Fruit fly (Drosophila melanogaster) whole organism, embryonic: ENCODE data around the gene CG10809.

Source experiments
- B-H1 ChIP-seq: fragments of 200-800 bp; sonication (Bioruptor generic); IDR thresholded peaks from 3 replicates; pipeline ENCODE4 v1.3.6; 2022; ENCODE audit warnings: missing biosample characterization, missing genetic modification characterization
- BtbVII ChIP-seq: fragments of 200-800 bp; sonication (Bioruptor generic); optimal IDR thresholded peaks from 3 replicates; lab custom pipeline; 2017; ENCODE audit warnings: missing biosample characterization, mild to moderate bottlenecking, missing genetic modification characterization
- CG10267 ChIP-seq: fragments of 200-800 bp; sonication (Bioruptor generic); optimal IDR thresholded peaks from 2 replicates; lab custom pipeline; 2018; ENCODE audit warnings: missing biosample characterization, mild to moderate bottlenecking, missing genetic modification characterization, moderate library complexity
- CG11456 ChIP-seq: fragments of 200-800 bp; sonication (Bioruptor generic); IDR thresholded peaks from 3 replicates; pipeline ENCODE4 v1.3.6; 2022; ENCODE audit warnings: missing biosample characterization, missing genetic modification characterization
- CG11504 ChIP-seq: fragments of 200-800 bp; sonication (Bioruptor generic); optimal IDR thresholded peaks from 3 replicates; lab custom pipeline; 2019; ENCODE audit warnings: missing biosample characterization, mild to moderate bottlenecking, missing genetic modification characterization, moderate library complexity
- CG11560 ChIP-seq: fragments of 200-800 bp; sonication (Bioruptor generic); IDR thresholded peaks from 3 replicates; pipeline ENCODE4 v1.3.6; 2022; ENCODE audit warnings: missing biosample characterization, missing genetic modification characterization
- CG11695 ChIP-seq: fragments of 200-800 bp; sonication (Bioruptor generic); IDR thresholded peaks from 3 replicates; pipeline ENCODE4 v1.3.6; 2022; ENCODE audit warnings: missing biosample characterization, missing genetic modification characterization
- CG12769 ChIP-seq: fragments of 200-800 bp; sonication (Bioruptor generic); optimal IDR thresholded peaks from 2 replicates; lab custom pipeline; 2019; ENCODE audit warnings: missing biosample characterization, mild to moderate bottlenecking, missing genetic modification characterization, moderate library complexity
- CG13894 ChIP-seq: fragments of 200-800 bp; sonication (Bioruptor generic); optimal IDR thresholded peaks from 3 replicates; lab custom pipeline; 2018; ENCODE audit warnings: missing biosample characterization, mild to moderate bottlenecking, missing genetic modification characterization, moderate library complexity
- CG15269 ChIP-seq: fragments of 200-800 bp; sonication (Bioruptor generic); optimal IDR thresholded peaks from 2 replicates; lab custom pipeline; 2018; ENCODE audit warnings: missing biosample characterization, mild to moderate bottlenecking, missing genetic modification characterization, moderate library complexity
- CG16813 ChIP-seq: fragments of 200-800 bp; sonication (Bioruptor generic); IDR thresholded peaks from 3 replicates; pipeline ENCODE4 v1.3.6; 2022; ENCODE audit warnings: missing biosample characterization, missing genetic modification characterization; ENCODE audit not compliant: partially characterized antibody
- CG17186 ChIP-seq: fragments of 200-800 bp; sonication (Bioruptor generic); optimal IDR thresholded peaks from 3 replicates; lab custom pipeline; 2017; ENCODE audit warnings: missing biosample characterization, missing genetic modification reagents, missing genetic modification characterization
- CG17361 ChIP-seq: fragments of 200-800 bp; sonication (Bioruptor generic); IDR thresholded peaks from 3 replicates; pipeline ENCODE4 v1.3.6; 2022; ENCODE audit warnings: missing biosample characterization, missing genetic modification characterization
- CG2202 ChIP-seq: fragments of 200-800 bp; sonication (Bioruptor generic); optimal IDR thresholded peaks from 2 replicates; lab custom pipeline; 2018; ENCODE audit warnings: missing biosample characterization, mild to moderate bottlenecking, missing genetic modification characterization
- CG2678 ChIP-seq: fragments of 200-800 bp; sonication (Bioruptor generic); optimal IDR thresholded peaks from 3 replicates; lab custom pipeline; 2019; ENCODE audit warnings: missing biosample characterization, mild to moderate bottlenecking, missing genetic modification characterization, moderate library complexity
- CG3407 ChIP-seq: fragments of 200-800 bp; sonication (Bioruptor generic); optimal IDR thresholded peaks from 2 replicates; lab custom pipeline; 2018; ENCODE audit warnings: missing biosample characterization, mild to moderate bottlenecking, missing genetic modification characterization
- CG34224 ChIP-seq: fragments of 200-800 bp; sonication (Bioruptor generic); IDR thresholded peaks from 3 replicates; pipeline ENCODE4 v1.3.6; 2022; ENCODE audit warnings: missing biosample characterization, missing genetic modification characterization; ENCODE audit not compliant: partially characterized antibody
- CG4328 ChIP-seq: fragments of 200-800 bp; sonication (Bioruptor generic); optimal IDR thresholded peaks from 3 replicates; lab custom pipeline; 2017; ENCODE audit warnings: missing biosample characterization, missing genetic modification reagents, missing genetic modification characterization
- CG4820 ChIP-seq: fragments of 200-800 bp; sonication (Bioruptor generic); optimal IDR thresholded peaks from 3 replicates; lab custom pipeline; 2016; ENCODE audit warnings: missing biosample characterization, missing genetic modification characterization
- CG5180 ChIP-seq: fragments of 200-800 bp; sonication (Bioruptor generic); optimal IDR thresholded peaks from 3 replicates; lab custom pipeline; 2017; ENCODE audit warnings: missing biosample characterization, missing genetic modification characterization, mild to moderate bottlenecking, moderate library complexity, missing genetic modification reagents
- CG5245 ChIP-seq: fragments of 200-800 bp; sonication (Bioruptor generic); optimal IDR thresholded peaks from 3 replicates; lab custom pipeline; 2016; ENCODE audit warnings: missing biosample characterization, missing genetic modification characterization
- CG6654 ChIP-seq: fragments of 200-800 bp; sonication (Bioruptor generic); optimal IDR thresholded peaks from 2 replicates; lab custom pipeline; 2017; ENCODE audit warnings: missing biosample characterization, mild to moderate bottlenecking, missing genetic modification characterization
- CHES-1-like ChIP-seq: fragments of 200-800 bp; sonication (Bioruptor generic); optimal IDR thresholded peaks from 2 replicates; lab custom pipeline; 2016; ENCODE audit warnings: missing biosample characterization, missing genetic modification characterization
- CTCF ChIP-seq: fragments of 200-800 bp; sonication (Bioruptor generic); optimal IDR thresholded peaks from 2 replicates; lab custom pipeline; 2017; ENCODE audit warnings: missing biosample characterization, mild to moderate bottlenecking, missing genetic modification characterization, moderate library complexity
- Deaf1 ChIP-seq: fragments of 200-800 bp; optimal IDR thresholded peaks from 3 replicates; lab custom pipeline; 2019; ENCODE audit warnings: missing biosample characterization, mild to moderate bottlenecking, missing genetic modification characterization, moderate library complexity
- Dll ChIP-seq: fragments of 200-800 bp; sonication (Bioruptor generic); IDR thresholded peaks from 4 replicates; pipeline ENCODE4 v1.3.6; 2022; ENCODE audit warnings: missing biosample characterization, missing genetic modification characterization; ENCODE audit not compliant: partially characterized antibody
- Doc2 ChIP-seq: fragments of 200-800 bp; sonication (Bioruptor generic); IDR thresholded peaks from 2 replicates; pipeline ENCODE4 v1.3.6; 2022; ENCODE audit warnings: missing biosample characterization, missing genetic modification characterization
- ERR ChIP-seq: fragments of 200-800 bp; sonication (Bioruptor generic); optimal IDR thresholded peaks from 2 replicates; lab custom pipeline; 2016; ENCODE audit warnings: missing biosample characterization, missing genetic modification characterization
- Ets65A ChIP-seq: fragments of 200-800 bp; sonication (Bioruptor generic); peaks from one replicate; lab custom pipeline; 2016; ENCODE audit warnings: missing biosample characterization, missing genetic modification characterization
- Kr ChIP-seq: fragments of 200-800 bp; sonication (Bioruptor generic); optimal IDR thresholded peaks from 2 replicates; lab custom pipeline; 2017; ENCODE audit warnings: missing biosample characterization, mild to moderate bottlenecking, missing genetic modification characterization
- Med ChIP-seq: fragments of 200-800 bp; sonication (Bioruptor generic); peaks from one replicate; lab custom pipeline; 2016; ENCODE audit warnings: missing biosample characterization, missing genetic modification characterization, mild to moderate bottlenecking, inconsistent platforms, moderate library complexity
- Mrtf ChIP-seq: fragments of 200-800 bp; sonication (Bioruptor generic); IDR thresholded peaks from 3 replicates; pipeline ENCODE4 v1.3.6; 2022; ENCODE audit warnings: missing biosample characterization, missing genetic modification characterization
- Oli ChIP-seq: fragments of 200-800 bp; sonication (Bioruptor generic); optimal IDR thresholded peaks from 2 replicates; lab custom pipeline; 2018; ENCODE audit warnings: missing biosample characterization, mild to moderate bottlenecking, missing genetic modification characterization, moderate library complexity
- abd-A ChIP-seq: fragments of 200-800 bp; sonication (Bioruptor generic); optimal IDR thresholded peaks from 3 replicates; lab custom pipeline; 2019; ENCODE audit warnings: missing biosample characterization, mild to moderate bottlenecking, missing genetic modification characterization, moderate library complexity
- ac ChIP-seq: fragments of 200-800 bp; sonication (Bioruptor generic); optimal IDR thresholded peaks from 3 replicates; lab custom pipeline; 2017; ENCODE audit warnings: missing biosample characterization, mild to moderate bottlenecking, missing genetic modification characterization
- bcd ChIP-seq: fragments of 200-800 bp; sonication (Bioruptor generic); optimal IDR thresholded peaks from 2 replicates; lab custom pipeline; 2017; ENCODE audit warnings: missing biosample characterization, mild to moderate bottlenecking, missing genetic modification characterization
- croc ChIP-seq: fragments of 200-800 bp; sonication (Bioruptor generic); conservative IDR thresholded peaks from 3 replicates; pipeline ENCODE4 v1.3.6; 2022; ENCODE audit warnings: missing biosample characterization, missing genetic modification characterization
- fd102C ChIP-seq: fragments of 200-800 bp; sonication (Bioruptor generic); optimal IDR thresholded peaks from 2 replicates; lab custom pipeline; 2018; ENCODE audit warnings: missing biosample characterization, mild to moderate bottlenecking, missing genetic modification characterization, moderate library complexity
- onecut ChIP-seq: fragments of 200-800 bp; sonication (Bioruptor generic); IDR thresholded peaks from 2 replicates; pipeline ENCODE4 v1.3.6; 2022; ENCODE audit warnings: missing biosample characterization, missing genetic modification characterization
- pfk ChIP-seq: fragments of 200-800 bp; sonication (Bioruptor generic); optimal IDR thresholded peaks from 2 replicates; lab custom pipeline; 2018; ENCODE audit warnings: missing biosample characterization, mild to moderate bottlenecking, missing genetic modification characterization, moderate library complexity
- prd ChIP-seq, 3 experiments: fragments of >200 bp in 2 of 3; fragments of 200-800 bp in 1 of 3; sonication (Bioruptor generic) in 1 of 3; optimal IDR thresholded peaks in 2 of 3; IDR thresholded peaks in 1 of 3; 2 replicates in 2 of 3; 3 replicates in 1 of 3; pipeline versions ENCODE4 v1.3.6 to Lab custom; 2017 to 2022; ENCODE audit warnings: missing biosample characterization in 1 of 3, missing genetic modification characterization in 1 of 3
- pum ChIP-seq: fragments of 200-800 bp; sonication (Bioruptor generic); optimal IDR thresholded peaks from 2 replicates; lab custom pipeline; 2016; ENCODE audit warnings: missing biosample characterization, missing genetic modification characterization
- ro ChIP-seq: fragments of 200-800 bp; sonication (Bioruptor generic); IDR thresholded peaks from 2 replicates; pipeline ENCODE4 v1.3.6; 2022; ENCODE audit warnings: missing biosample characterization, missing genetic modification characterization
- scrt ChIP-seq: fragments of 200-800 bp; sonication (Bioruptor generic); optimal IDR thresholded peaks from 2 replicates; lab custom pipeline; 2018; ENCODE audit warnings: missing biosample characterization, mild to moderate bottlenecking, missing genetic modification characterization, moderate library complexity
- slou ChIP-seq: fragments of 200-800 bp; sonication (Bioruptor generic); optimal IDR thresholded peaks from 3 replicates; lab custom pipeline; 2016; ENCODE audit warnings: missing biosample characterization, missing genetic modification characterization
- vnd ChIP-seq: fragments of 200-800 bp; sonication (Bioruptor generic); IDR thresholded peaks from 3 replicates; pipeline ENCODE4 v1.3.6; 2022; ENCODE audit warnings: missing biosample characterization, missing genetic modification characterization; ENCODE audit not compliant: partially characterized antibody
- zfh1 ChIP-seq: fragments of 200-800 bp; sonication (Bioruptor generic); IDR thresholded peaks from 3 replicates; pipeline ENCODE4 v1.3.6; 2022; ENCODE audit warnings: missing biosample characterization, missing genetic modification characterization

CG10809 gene

DNA sequence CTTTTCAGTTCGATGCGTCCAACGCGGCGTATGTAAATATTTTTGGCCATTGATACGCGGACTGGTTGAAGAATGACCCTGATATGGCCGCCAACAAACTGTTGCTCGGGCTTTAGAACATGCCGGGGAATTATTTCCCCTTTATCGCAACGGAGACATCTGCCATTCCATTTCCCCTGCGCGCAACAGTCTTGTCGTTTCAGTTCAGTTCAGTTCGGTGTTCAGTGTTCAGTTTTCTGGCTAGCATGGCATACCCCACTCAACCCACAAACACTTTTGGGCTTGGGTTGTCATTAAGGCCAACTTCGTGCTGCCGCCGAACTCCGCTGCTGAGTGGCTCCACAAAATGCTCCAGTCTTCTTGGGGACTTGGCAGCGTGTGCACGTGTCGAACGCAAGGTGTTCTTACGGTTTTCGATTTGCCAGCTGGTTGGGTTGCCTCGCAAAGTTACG is 48.1 kb upstream of the CG10809 start, which contains the start of gene bma:
bma (plus strand) TSS at position 402 of the 452 bp plus-strand sequence.
- TF ChIP-seq CG5180 (GFP tag; lab: Kevin White, UChicago) (peak; percentile 88), abd-A (peak; percentile 11), scrt (GFP tag; lab: Kevin White, UChicago) (peak; percentile 97), Deaf1 (tag; lab: Kevin White, UChicago) (peak; percentile 75), CG11504 (no peak), Mrtf (GFP tag; lab: Robert Waterston, UW) (no peak)
- TF ChIP-seq, all 482 proteins: peak for 4

DNA sequence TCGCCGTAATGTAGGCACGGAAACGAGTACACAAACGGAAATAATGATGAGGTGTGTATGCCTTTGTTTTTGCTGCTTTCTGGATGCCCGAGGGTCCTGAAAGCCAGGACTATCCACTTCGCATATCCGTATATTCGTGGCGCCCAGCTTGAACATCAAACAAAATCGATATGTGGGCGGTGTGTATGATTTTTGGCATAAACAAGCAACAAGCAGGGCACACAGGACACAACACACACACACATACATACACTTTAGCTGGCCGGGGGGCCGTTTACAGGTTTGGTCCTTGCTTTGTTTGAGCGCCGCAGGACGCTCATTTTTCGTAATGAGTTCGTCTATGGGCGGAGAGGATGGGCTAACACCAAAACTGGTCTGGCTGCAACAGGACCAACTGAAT is 45.3 kb upstream of the CG10809 start:
- no peak for TF ChIP-seq CG12769 (tag; lab: Kevin White, UChicago)
- no peak for TF ChIP-seq ro (GFP tag; lab: Robert Waterston, UW)
- TF ChIP-seq Ets65A (GFP tag; lab: Kevin White, UChicago), result peak; percentile 8
- peak; percentile 72 for TF ChIP-seq scrt (GFP tag; lab: Kevin White, UChicago)
- no peak for TF ChIP-seq CG11695 (GFP tag; lab: Robert Waterston, UW)
- no peak for TF ChIP-seq CG3407
- peak; percentile 35 for TF ChIP-seq abd-A
- TF ChIP-seq slou (GFP tag; lab: Kevin White, UChicago), result no peak
- TF ChIP-seq CG13894 (tag; lab: Kevin White, UChicago), result peak; percentile 21
- TF ChIP-seq CG17186, result no peak
- TF ChIP-seq Dll (GFP tag; lab: Robert Waterston, UW), result no peak
- no peak for TF ChIP-seq Med
- TF ChIP-seq CG2678 (tag; lab: Kevin White, UChicago), result no peak
- TF ChIP-seq CG34224 (GFP tag; lab: Robert Waterston, UW), result no peak
- TF ChIP-seq CG4328 (GFP tag; lab: Kevin White, UChicago), result no peak
- no peak for TF ChIP-seq fd102C (GFP tag; lab: Kevin White, UChicago)
- peak; percentile 76 for TF ChIP-seq onecut (GFP tag; lab: Robert Waterston, UW)

DNA sequence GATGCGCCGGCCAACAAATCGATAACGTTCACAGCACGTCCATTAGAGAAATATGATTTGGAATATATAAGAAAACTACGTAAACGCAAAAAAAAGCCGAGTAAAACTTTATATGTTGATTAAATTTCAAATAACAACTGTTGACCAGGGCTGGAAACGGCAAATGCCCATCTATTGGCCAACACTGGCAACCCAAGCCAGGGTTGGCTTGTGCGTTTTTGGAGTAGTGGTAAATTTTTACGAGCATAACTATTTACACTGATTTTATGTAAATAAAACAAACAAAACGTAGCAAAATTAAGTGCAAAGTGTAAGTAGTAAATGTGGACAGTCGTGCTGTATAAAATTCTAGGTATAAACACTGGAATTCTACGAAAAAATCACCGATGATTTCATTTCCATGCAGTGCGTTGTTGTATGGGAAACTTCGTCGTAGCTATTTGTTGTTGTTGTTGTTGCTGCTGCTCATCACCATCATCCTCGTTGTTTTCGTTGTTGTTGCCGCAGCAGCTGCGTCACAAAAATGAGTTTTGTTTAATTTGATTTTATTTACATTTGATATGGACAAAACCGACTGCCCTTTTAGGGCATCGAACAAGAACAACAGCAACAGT is 39.5 kb upstream of the CG10809 start, which contains the start of gene nudE:
nudE (plus strand) TSS at position 196 of the 614 bp plus-strand sequence.
- no peak for TF ChIP-seq B-H1 (GFP tag; lab: Robert Waterston, UW)
- no peak for TF ChIP-seq CG2202 (tag; lab: Kevin White, UChicago)
- TF ChIP-seq CG5245 (GFP tag; lab: Kevin White, UChicago), result no peak
- TF ChIP-seq slou (GFP tag; lab: Kevin White, UChicago), result no peak
- TF ChIP-seq CG15269, result no peak
- TF ChIP-seq CG16813 (GFP tag; lab: Robert Waterston, UW), result no peak
- TF ChIP-seq ac (GFP tag; lab: Kevin White, UChicago), result no peak
- no peak for TF ChIP-seq Oli (tag; lab: Kevin White, UChicago)
- TF ChIP-seq CHES-1-like, result peak; percentile 32
- peak; percentile 91 for TF ChIP-seq CG10267
- TF ChIP-seq ERR (GFP tag; lab: Kevin White, UChicago), result peak; percentile 8
- TF ChIP-seq CTCF, result peak; percentile 49
- peak; percentile 69; the same call in 1 of the 3 replicates for TF ChIP-seq CG11456 (GFP tag; lab: Robert Waterston, UW)
- no peak for TF ChIP-seq vnd (GFP tag; lab: Robert Waterston, UW)
- no peak for TF ChIP-seq CG6654 (GFP tag; lab: Kevin White, UChicago)
- no peak for TF ChIP-seq CG17361
- no peak for TF ChIP-seq CG11560 (tag; lab: Robert Waterston, UW)
- TF ChIP-seq croc (GFP tag; lab: Robert Waterston, UW), result no peak
- TF ChIP-seq Doc2, result no peak
- TF ChIP-seq bcd (GFP tag; lab: Kevin White, UChicago), result peak; percentile 13
- no peak for TF ChIP-seq BtbVII (GFP tag; lab: Kevin White, UChicago)
- peak; percentile 28 for TF ChIP-seq CG4820 (GFP tag; lab: Kevin White, UChicago)
- TF ChIP-seq prd (optimal IDR thresholded peaks at IDR 0.05; lab: Kevin White, UChicago), result no peak
- no peak for TF ChIP-seq prd (GFP tag; IDR thresholded peaks at IDR 0.05; lab: Robert Waterston, UW)
- no peak for TF ChIP-seq pfk (GFP tag; lab: Kevin White, UChicago)
- peak; percentile 39; the same call in 1 of the 3 replicates for TF ChIP-seq zfh1 (GFP tag; lab: Robert Waterston, UW)
- no peak for TF ChIP-seq pum (GFP tag; lab: Kevin White, UChicago)
- TF ChIP-seq Kr (GFP tag; lab: Kevin White, UChicago), result no peak
